Worm (Caenorhabditis elegans): ENCODE measurements around the gene sri-77.

ce11 chrII:2611009-2611408, 5.8 kb upstream of the sri-77 start:
- no peak for TF ChIP-seq him-1 (tag; optimal IDR thresholded peaks at IDR 0.05)
- TF ChIP-seq W03F9.2 (tag; optimal IDR thresholded peaks at IDR 0.05) = no peak
- no peak for TF ChIP-seq dao-5 (tag; optimal IDR thresholded peaks at IDR 0.05)

All from whole organism, L4/young adult.